Worm (Caenorhabditis elegans) whole organism, L3 larva: ENCODE measurements around the gene mdt-8.

Experiments used
- ZK546.5 ChIP-seq: sonication (generic microtip); optimal IDR thresholded peaks from 2 replicates; lab custom pipeline; 2017; ENCODE audit warnings: missing biosample characterization, missing genetic modification characterization
- ama-1 ChIP-seq: fragments of 150-350 bp; optimal IDR thresholded peaks from 2 replicates; lab custom pipeline; 2018
- ceh-16 ChIP-seq: sonication (generic microtip); optimal IDR thresholded peaks from 2 replicates; lab custom pipeline; 2017; ENCODE audit warnings: missing biosample characterization, missing genetic modification characterization
- ceh-28 ChIP-seq: fragments of 150-350 bp; optimal IDR thresholded peaks from 2 replicates; lab custom pipeline; 2014; ENCODE audit warnings: missing biosample characterization, missing genetic modification reagents, missing genetic modification characterization
- ceh-82 ChIP-seq: fragments of 150-350 bp; optimal IDR thresholded peaks from 2 replicates; lab custom pipeline; 2014; ENCODE audit warnings: missing biosample characterization, missing genetic modification characterization
- daf-12 ChIP-seq: fragments of 150-350 bp; optimal IDR thresholded peaks from 2 replicates; lab custom pipeline; 2014; ENCODE audit warnings: missing biosample characterization, missing genetic modification reagents, missing genetic modification characterization
- egl-27 ChIP-seq: sonication (generic microtip); optimal IDR thresholded peaks from 4 replicates; lab custom pipeline; 2017; ENCODE audit warnings: missing biosample characterization, missing genetic modification reagents, missing genetic modification characterization
- egl-5 ChIP-seq: fragments of 150-350 bp; optimal IDR thresholded peaks from 2 replicates; lab custom pipeline; 2017; ENCODE audit warnings: missing biosample characterization, missing genetic modification reagents, missing genetic modification characterization, inconsistent platforms
- elt-1 ChIP-seq: fragments of 150-350 bp; optimal IDR thresholded peaks from 2 replicates; lab custom pipeline; 2014; ENCODE audit warnings: missing biosample characterization, missing genetic modification characterization
- elt-2 ChIP-seq: sonication (generic microtip); optimal IDR thresholded peaks from 2 replicates; lab custom pipeline; 2016; ENCODE audit warnings: missing genetic modification reagents, mild to moderate bottlenecking, missing genetic modification characterization, missing compliant biosample characterization
- elt-3 ChIP-seq, 3 experiments: fragments of 150-350 bp in 1 of 3; sonication (generic microtip) in 2 of 3; optimal IDR thresholded peaks; 2 replicates in 2 of 3; 4 replicates in 1 of 3; lab custom pipeline; 2014 to 2017; ENCODE audit warnings: missing biosample characterization in 3 of 3, missing genetic modification characterization in 3 of 3
- fkh-10 ChIP-seq: sonication (generic microtip); optimal IDR thresholded peaks from 2 replicates; lab custom pipeline; 2017; ENCODE audit warnings: missing biosample characterization, missing genetic modification reagents, missing genetic modification characterization
- fkh-2 ChIP-seq: fragments of 150-350 bp; optimal IDR thresholded peaks from 2 replicates; lab custom pipeline; 2014; ENCODE audit warnings: missing biosample characterization, missing genetic modification reagents, missing genetic modification characterization
- fos-1 ChIP-seq: fragments of 150-350 bp; optimal IDR thresholded peaks from 2 replicates; lab custom pipeline; 2014; ENCODE audit warnings: missing biosample characterization, missing genetic modification characterization
- lin-15B ChIP-seq: fragments of 150-350 bp; optimal IDR thresholded peaks from 2 replicates; lab custom pipeline; 2014; ENCODE audit warnings: missing biosample characterization, missing genetic modification characterization
- lin-39 ChIP-seq: fragments of 150-350 bp; optimal IDR thresholded peaks from 2 replicates; lab custom pipeline; 2018; ENCODE audit warnings: missing biosample characterization, missing genetic modification reagents, missing genetic modification characterization
- lsy-12 ChIP-seq: sonication (generic microtip); optimal IDR thresholded peaks from 2 replicates; lab custom pipeline; 2016; ENCODE audit warnings: mild to moderate bottlenecking, missing genetic modification characterization, missing compliant biosample characterization
- mdl-1 ChIP-seq: fragments of 150-350 bp; optimal IDR thresholded peaks from 2 replicates; lab custom pipeline; 2014; ENCODE audit warnings: missing biosample characterization, missing genetic modification characterization
- mml-1 ChIP-seq: fragments of 150-350 bp; sonication (generic microtip); optimal IDR thresholded peaks from 3 replicates; lab custom pipeline; 2014; ENCODE audit warnings: missing biosample characterization, missing genetic modification characterization
- nfya-1 ChIP-seq: sonication (generic microtip); optimal IDR thresholded peaks from 2 replicates; lab custom pipeline; 2017; ENCODE audit warnings: missing genetic modification characterization, mild to moderate bottlenecking, missing compliant biosample characterization, antibody characterized with exemption, moderate library complexity; ENCODE audit not compliant: insufficient read depth
- nhr-11 ChIP-seq: fragments of 150-350 bp; optimal IDR thresholded peaks from 2 replicates; lab custom pipeline; 2014; ENCODE audit warnings: missing biosample characterization, missing genetic modification characterization
- nhr-12 ChIP-seq: fragments of 150-350 bp; optimal IDR thresholded peaks from 2 replicates; lab custom pipeline; 2014; ENCODE audit warnings: missing biosample characterization, missing genetic modification characterization
- nhr-23 ChIP-seq: fragments of 150-350 bp; optimal IDR thresholded peaks from 2 replicates; lab custom pipeline; 2014; ENCODE audit warnings: missing biosample characterization, missing genetic modification reagents, missing genetic modification characterization
- nhr-237 ChIP-seq: fragments of 150-350 bp; optimal IDR thresholded peaks from 2 replicates; lab custom pipeline; 2014; ENCODE audit warnings: missing biosample characterization, missing genetic modification characterization
- nhr-28 ChIP-seq: fragments of 150-350 bp; optimal IDR thresholded peaks from 2 replicates; lab custom pipeline; 2014; ENCODE audit warnings: missing biosample characterization, missing genetic modification characterization
- nhr-67 ChIP-seq: fragments of 150-350 bp; optimal IDR thresholded peaks from 2 replicates; lab custom pipeline; 2014; ENCODE audit warnings: missing biosample characterization, missing genetic modification characterization
- nhr-76 ChIP-seq: fragments of 150-350 bp; sonication (generic microtip); optimal IDR thresholded peaks from 5 replicates; lab custom pipeline; 2014; ENCODE audit warnings: missing biosample characterization, missing genetic modification characterization
- nhr-77 ChIP-seq: fragments of 150-350 bp; optimal IDR thresholded peaks from 2 replicates; lab custom pipeline; 2014; ENCODE audit warnings: missing biosample characterization, missing genetic modification characterization
- pqm-1 ChIP-seq: fragments of 150-350 bp; optimal IDR thresholded peaks from 2 replicates; lab custom pipeline; 2017; ENCODE audit warnings: missing biosample characterization, missing genetic modification characterization, inconsistent platforms
- tbx-2 ChIP-seq: sonication (generic microtip); optimal IDR thresholded peaks from 2 replicates; lab custom pipeline; 2016; ENCODE audit warnings: mild to moderate bottlenecking, missing genetic modification characterization, missing compliant biosample characterization
- unc-39 ChIP-seq: sonication (generic microtip); optimal IDR thresholded peaks from 4 replicates; lab custom pipeline; 2017; ENCODE audit warnings: missing biosample characterization, missing genetic modification characterization
- unc-62 ChIP-seq: fragments of 150-350 bp; sonication (generic microtip); optimal IDR thresholded peaks from 4 replicates; lab custom pipeline; 2014; ENCODE audit warnings: missing biosample characterization, missing genetic modification reagents, missing genetic modification characterization
- zag-1 ChIP-seq: fragments of 150-350 bp; optimal IDR thresholded peaks from 2 replicates; lab custom pipeline; 2014; ENCODE audit warnings: missing biosample characterization, missing genetic modification characterization
- ztf-11 ChIP-seq: fragments of 150-350 bp; optimal IDR thresholded peaks from 2 replicates; lab custom pipeline; 2014; ENCODE audit warnings: missing biosample characterization, missing genetic modification characterization
- ztf-4 ChIP-seq: fragments of 150-350 bp; optimal IDR thresholded peaks from 2 replicates; lab custom pipeline; 2014; ENCODE audit warnings: missing biosample characterization, missing genetic modification characterization

The mdt-8 gene

DNA sequence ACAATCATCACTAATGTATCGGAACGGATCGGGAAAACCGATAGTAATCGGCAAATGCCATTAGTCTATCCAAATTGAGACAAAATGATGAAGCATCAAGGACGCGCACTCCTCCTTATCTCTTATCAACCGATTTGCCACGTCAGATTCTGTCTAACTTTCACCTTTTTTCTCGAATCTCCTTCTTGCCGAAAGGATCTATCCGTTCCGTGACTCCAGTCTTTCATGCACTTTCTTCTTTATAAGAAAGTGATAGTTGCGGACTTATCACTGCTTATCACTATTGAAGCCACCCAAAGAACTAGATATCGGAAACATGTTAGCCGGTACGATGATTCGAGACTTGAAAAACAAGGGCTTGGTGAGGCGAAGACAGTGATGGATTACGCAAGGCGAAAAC is 31.7 kb downstream of the mdt-8 start (continued):
- TF ChIP-seq pqm-1 (tag; lab: Kevin White, UChicago): no peak
- no peak for TF ChIP-seq ZK546.5 (tag; lab: Kevin White, UChicago)
- no peak for TF ChIP-seq elt-1 (tag; lab: Kevin White, UChicago)
- TF ChIP-seq lin-15B (tag; lab: Kevin White, UChicago): no peak
- TF ChIP-seq ceh-28 (tag; lab: Kevin White, UChicago): no peak
- no peak for TF ChIP-seq ceh-82 (tag; lab: Kevin White, UChicago)
- TF ChIP-seq mml-1 (tag; lab: Kevin White, UChicago): no peak
- TF ChIP-seq ztf-11 (tag; lab: Kevin White, UChicago): no peak
- TF ChIP-seq zag-1: no peak
- TF ChIP-seq elt-3 (tag; optimal IDR thresholded peaks at IDR 0.05; lab: Kevin White, UChicago): peak; percentile 98 to 100 (median 100)
- TF ChIP-seq nhr-76: no peak
- no peak for TF ChIP-seq elt-2 (tag; lab: Kevin White, UChicago)
- TF ChIP-seq fkh-10: no peak
- no peak for TF ChIP-seq ceh-16 (tag; lab: Kevin White, UChicago)
- TF ChIP-seq mdl-1 (tag; lab: Kevin White, UChicago): no peak
- peak; percentile 49 for TF ChIP-seq nhr-23 (tag; lab: Kevin White, UChicago)
- TF ChIP-seq ztf-4 (tag; lab: Kevin White, UChicago): no peak
- no peak for TF ChIP-seq nhr-237
- TF ChIP-seq, all 47 proteins: peak for 5

DNA sequence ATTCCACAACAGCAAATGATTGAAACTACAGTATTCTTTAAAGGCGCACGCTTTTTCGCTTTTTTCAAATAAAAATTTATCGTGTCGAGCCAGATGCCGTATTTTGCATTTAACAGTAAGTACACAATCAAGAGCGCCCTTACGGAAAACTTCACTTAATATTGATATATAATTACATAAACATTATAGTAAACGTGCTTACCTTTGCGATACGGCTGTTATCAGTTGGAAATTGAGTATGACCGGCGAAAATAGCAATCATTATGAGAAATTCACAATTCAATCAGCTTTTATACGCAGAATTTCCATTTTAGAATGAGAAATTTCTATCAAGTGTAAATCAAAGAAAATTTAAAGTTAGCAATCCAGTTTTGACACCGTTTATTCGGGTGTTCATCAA is 33.4 kb downstream of the mdt-8 start, which contains the start of gene B0334.20:
B0334.20 (minus strand) TSS at position 262 of the 400 bp plus-strand sequence.
- TF ChIP-seq nhr-28 (tag; lab: Kevin White, UChicago) (no peak), nhr-67 (tag; lab: Kevin White, UChicago) (no peak), elt-2 (tag; lab: Kevin White, UChicago) (peak; percentile 44)

DNA sequence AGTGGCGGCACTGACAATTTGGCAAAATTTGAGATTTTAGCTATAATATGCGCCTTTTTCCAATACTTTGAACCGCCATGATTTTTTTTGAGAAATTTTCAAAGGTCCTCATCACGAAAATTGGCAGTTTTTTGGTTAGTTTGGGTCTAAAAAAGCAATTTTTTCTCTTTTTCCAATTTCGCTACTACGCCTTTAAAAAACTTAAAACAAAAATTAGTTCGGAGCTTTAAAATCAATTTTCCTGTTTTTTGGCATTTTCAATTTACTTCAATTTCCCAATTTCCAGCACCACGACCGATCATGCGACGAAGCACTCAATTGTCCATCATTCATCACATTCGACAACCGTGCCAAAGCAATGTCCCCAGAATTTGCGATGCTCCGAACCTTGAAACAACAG is 36.3 kb downstream of the mdt-8 start, which contains the start of gene B0334.5:
B0334.5 (plus strand) TSS at position 301 of the 400 bp plus-strand sequence.
- TF ChIP-seq ztf-11 (tag; lab: Kevin White, UChicago) (no peak), elt-2 (tag; lab: Kevin White, UChicago) (no peak), lin-39 (tag; lab: Kevin White, UChicago) (no peak), fos-1 (no peak), egl-5 (tag; lab: Kevin White, UChicago) (no peak), elt-1 (tag; lab: Kevin White, UChicago) (no peak), tbx-2 (no peak), egl-27 (no peak), daf-12 (tag; lab: Kevin White, UChicago) (no peak), zag-1 (no peak), nhr-11 (tag; lab: Kevin White, UChicago) (no peak), nhr-76 (no peak), ama-1 (lab: Kevin White, UChicago) (no peak)

DNA sequence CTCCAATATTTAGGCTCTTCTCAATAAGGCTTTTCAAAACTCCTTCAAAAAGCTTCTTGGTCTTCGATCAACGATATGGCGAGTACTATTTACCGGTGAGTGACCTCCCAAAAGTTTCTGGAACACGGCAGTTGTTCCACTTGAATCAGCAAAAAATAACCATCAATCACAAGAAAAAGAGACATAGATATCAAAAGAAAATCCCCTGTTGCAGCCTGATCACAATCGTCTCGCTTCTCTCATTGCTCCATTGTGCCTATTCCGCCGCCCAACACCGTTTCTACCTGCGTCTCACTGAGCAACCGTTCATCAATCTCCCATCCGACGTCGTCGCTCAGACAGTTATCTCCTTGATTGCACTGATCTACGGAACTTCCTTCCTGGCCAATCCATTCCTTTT is 36.8 kb downstream of the mdt-8 start, which contains the start of gene emc-5:
emc-5 (plus strand) TSS at position 14 of the 400 bp plus-strand sequence.
- TF ChIP-seq fos-1 (no peak), nfya-1 (peak; percentile 21), lin-39 (tag; lab: Kevin White, UChicago) (peak; percentile 69)

DNA sequence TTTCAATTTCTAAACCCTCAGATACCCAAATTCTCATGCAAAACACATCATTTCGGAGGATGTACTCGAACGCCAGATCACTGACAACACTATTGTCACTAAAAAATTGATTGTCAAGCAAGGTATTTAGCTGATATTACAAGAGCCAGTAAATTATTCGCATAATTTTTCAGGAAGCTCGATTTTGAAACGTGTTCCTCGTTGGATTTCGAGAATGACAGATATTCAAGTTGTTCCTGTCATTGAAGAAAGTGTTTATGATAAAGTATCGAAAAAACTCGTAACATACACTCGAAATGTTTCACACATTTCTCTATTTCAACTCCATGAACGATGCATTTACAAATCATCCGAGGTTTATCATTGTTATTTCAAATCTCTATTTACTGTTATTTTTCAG is 37.8 kb downstream of the mdt-8 start:
- no peak for TF ChIP-seq elt-2 (tag; lab: Kevin White, UChicago)
- TF ChIP-seq unc-39 (tag; lab: Kevin White, UChicago): no peak
- TF ChIP-seq nhr-77: no peak
- TF ChIP-seq ZK546.5 (tag; lab: Kevin White, UChicago): no peak
- TF ChIP-seq lsy-12: no peak
- no peak for TF ChIP-seq pqm-1 (tag; lab: Kevin White, UChicago)
- TF ChIP-seq zag-1: no peak
- no peak for TF ChIP-seq mml-1 (tag; lab: Kevin White, UChicago)
- TF ChIP-seq nhr-76: no peak
- no peak for TF ChIP-seq nhr-67 (tag; lab: Kevin White, UChicago)
- no peak for TF ChIP-seq nhr-12 (tag; lab: Kevin White, UChicago)
- no peak for TF ChIP-seq elt-3 (tag; optimal IDR thresholded peaks at IDR 0.05; lab: Kevin White, UChicago)
- TF ChIP-seq fkh-2: no peak
- no peak for TF ChIP-seq tbx-2
- TF ChIP-seq egl-27: no peak
- no peak for TF ChIP-seq daf-12 (tag; lab: Kevin White, UChicago)
- no peak for TF ChIP-seq unc-62 (GFP tag; lab: Kevin White, UChicago)
- no peak for TF ChIP-seq lin-39 (tag; lab: Kevin White, UChicago)
